Worm (Caenorhabditis elegans): Measurements from ENCODE around the gene C49A9.1.

- no peak for TF ChIP-seq F13H6.1 (tag; optimal IDR thresholded peaks at IDR 0.05)
- TF ChIP-seq ceh-82 (tag; optimal IDR thresholded peaks at IDR 0.05) = no peak
- TF ChIP-seq ama-1 (optimal IDR thresholded peaks at IDR 0.05) = no peak
- TF ChIP-seq ztf-11 (tag; optimal IDR thresholded peaks at IDR 0.05) = no peak
- no peak for TF ChIP-seq lsy-2 (tag; optimal IDR thresholded peaks at IDR 0.05)
- TF ChIP-seq lin-11 (tag; optimal IDR thresholded peaks at IDR 0.05) = no peak
- no peak for TF ChIP-seq unc-62 (GFP tag; optimal IDR thresholded peaks at IDR 0.05)
- no peak for TF ChIP-seq fos-1 (tag; optimal IDR thresholded peaks at IDR 0.05)
- TF ChIP-seq nhr-237 (tag; optimal IDR thresholded peaks at IDR 0.05) = no peak
Measured at ce11 chrIV:6225143-6225542, 2.8 kb upstream of the C49A9.1 start, which contains the start of gene C49A9.2.
